Fruit fly (Drosophila melanogaster) whole organism, embryonic: ENCODE measurements around the gene CG17549.
A peak's percentile ranks its signal among the peaks of the same experiment; 100 is the strongest.

Experiments used
- Bdp1 ChIP-seq: fragments of 200-800 bp; sonication (Bioruptor generic); optimal IDR thresholded peaks from 3 replicates; lab custom pipeline; 2016; ENCODE audit warnings: missing biosample characterization, missing genetic modification characterization
- CG10462 ChIP-seq: fragments of 200-800 bp; sonication (Bioruptor generic); optimal IDR thresholded peaks from 2 replicates; lab custom pipeline; 2016; ENCODE audit warnings: missing biosample characterization, missing genetic modification characterization
- CG10979 ChIP-seq: fragments of 200-800 bp; sonication (Bioruptor generic); optimal IDR thresholded peaks from 2 replicates; lab custom pipeline; 2018; ENCODE audit warnings: missing biosample characterization, mild to moderate bottlenecking, missing genetic modification characterization, moderate library complexity
- CG11560 ChIP-seq: fragments of 200-800 bp; sonication (Bioruptor generic); IDR thresholded peaks from 3 replicates; pipeline ENCODE4 v1.3.6; 2022; ENCODE audit warnings: missing biosample characterization, missing genetic modification characterization
- CG12744 ChIP-seq: fragments of 200-800 bp; sonication (Bioruptor generic); optimal IDR thresholded peaks from 2 replicates; lab custom pipeline; 2016; ENCODE audit warnings: missing biosample characterization, missing genetic modification characterization
- CG13894 ChIP-seq: fragments of 200-800 bp; sonication (Bioruptor generic); optimal IDR thresholded peaks from 3 replicates; lab custom pipeline; 2018; ENCODE audit warnings: missing biosample characterization, mild to moderate bottlenecking, missing genetic modification characterization, moderate library complexity
- CG1603 ChIP-seq: fragments of 200-800 bp; sonication (Bioruptor generic); optimal IDR thresholded peaks from 2 replicates; lab custom pipeline; 2019; ENCODE audit warnings: missing biosample characterization, mild to moderate bottlenecking, missing genetic modification characterization, moderate library complexity
- CG18011 ChIP-seq: fragments of 200-800 bp; sonication (Bioruptor generic); optimal IDR thresholded peaks from 2 replicates; lab custom pipeline; 2017; ENCODE audit warnings: missing biosample characterization, missing genetic modification characterization, mild to moderate bottlenecking, moderate library complexity, missing genotype
- CG18262 ChIP-seq: fragments of 200-800 bp; optimal IDR thresholded peaks from 3 replicates; lab custom pipeline; 2019; ENCODE audit warnings: missing biosample characterization, mild to moderate bottlenecking, missing genetic modification characterization, moderate library complexity
- CG2712 ChIP-seq: fragments of 200-800 bp; optimal IDR thresholded peaks from 3 replicates; lab custom pipeline; 2019; ENCODE audit warnings: missing biosample characterization, mild to moderate bottlenecking, missing genetic modification characterization, moderate library complexity
- CG30020 ChIP-seq: fragments of 200-800 bp; optimal IDR thresholded peaks from 2 replicates; lab custom pipeline; 2019; ENCODE audit warnings: missing biosample characterization, mild to moderate bottlenecking, missing genetic modification characterization, moderate library complexity
- CG32772 ChIP-seq: fragments of 200-800 bp; sonication (Bioruptor generic); IDR thresholded peaks from 2 replicates; pipeline ENCODE4 v1.3.6; 2022; ENCODE audit warnings: missing biosample characterization, missing genetic modification characterization
- CG34224 ChIP-seq: fragments of 200-800 bp; sonication (Bioruptor generic); IDR thresholded peaks from 3 replicates; pipeline ENCODE4 v1.3.6; 2022; ENCODE audit warnings: missing biosample characterization, missing genetic modification characterization; ENCODE audit not compliant: partially characterized antibody
- CG5953 ChIP-seq: fragments of 200-800 bp; sonication (Bioruptor generic); IDR thresholded peaks from 2 replicates; pipeline ENCODE4 v1.3.6; 2022; ENCODE audit warnings: missing biosample characterization, missing genetic modification characterization
- CG6791 ChIP-seq: fragments of 200-800 bp; sonication (Bioruptor generic); IDR thresholded peaks from 3 replicates; pipeline ENCODE4 v1.3.6; 2022; ENCODE audit warnings: missing biosample characterization, missing genetic modification characterization; ENCODE audit not compliant: partially characterized antibody
- CG8089 ChIP-seq: fragments of 200-800 bp; sonication (Bioruptor generic); optimal IDR thresholded peaks from 3 replicates; lab custom pipeline; 2016; ENCODE audit warnings: missing biosample characterization, missing genetic modification characterization
- CG8290 ChIP-seq, 3 experiments: fragments of 200-800 bp; sonication (Bioruptor generic); optimal IDR thresholded peaks; 2 replicates each; lab custom pipeline; 2016 to 2019; ENCODE audit warnings: missing biosample characterization in 3 of 3, missing genetic modification characterization in 3 of 3, mild to moderate bottlenecking in 2 of 3, moderate library complexity in 1 of 3
- CG9932 ChIP-seq: fragments of 200-800 bp; sonication (Bioruptor generic); IDR thresholded peaks from 2 replicates; pipeline ENCODE4 v1.3.6; 2022; ENCODE audit warnings: missing biosample characterization, missing genetic modification characterization
- CrebB ChIP-seq: fragments of 200-800 bp; sonication (Bioruptor generic); optimal IDR thresholded peaks from 3 replicates; lab custom pipeline; 2018; ENCODE audit warnings: missing biosample characterization, mild to moderate bottlenecking, missing genetic modification characterization
- Dfd ChIP-seq, 2 experiments: fragments of >200 bp; optimal IDR thresholded peaks; 2 replicates each; lab custom pipeline; 2017; ENCODE audit warnings: missing biosample characterization in 2 of 2, missing genetic modification characterization in 2 of 2
- Dip3 ChIP-seq: fragments of 200-800 bp; sonication (Bioruptor generic); optimal IDR thresholded peaks from 3 replicates; lab custom pipeline; 2016; ENCODE audit warnings: missing biosample characterization, missing genetic modification characterization
- Dll ChIP-seq: fragments of 200-800 bp; sonication (Bioruptor generic); IDR thresholded peaks from 4 replicates; pipeline ENCODE4 v1.3.6; 2022; ENCODE audit warnings: missing biosample characterization, missing genetic modification characterization; ENCODE audit not compliant: partially characterized antibody
- Dref ChIP-seq: fragments of 200-800 bp; sonication (Bioruptor generic); IDR thresholded peaks from 2 replicates; pipeline ENCODE4 v1.3.6; 2022; ENCODE audit warnings: missing biosample characterization, missing genetic modification characterization
- Elba2 ChIP-seq: fragments of 200-800 bp; sonication (Bioruptor generic); optimal IDR thresholded peaks from 3 replicates; lab custom pipeline; 2016; ENCODE audit warnings: missing biosample characterization, missing genetic modification characterization
- Fer1 ChIP-seq: fragments of 200-800 bp; sonication (Bioruptor generic); optimal IDR thresholded peaks from 2 replicates; lab custom pipeline; 2017; ENCODE audit warnings: missing biosample characterization, mild to moderate bottlenecking, missing genetic modification characterization
- Fer3 ChIP-seq: fragments of 200-800 bp; sonication (Bioruptor generic); optimal IDR thresholded peaks from 2 replicates; lab custom pipeline; 2018; ENCODE audit warnings: missing biosample characterization, mild to moderate bottlenecking, missing genetic modification characterization, moderate library complexity
- Hmx ChIP-seq: fragments of 200-800 bp; sonication (Bioruptor generic); optimal IDR thresholded peaks from 2 replicates; lab custom pipeline; 2016; ENCODE audit warnings: missing biosample characterization, missing genetic modification characterization
- Oli ChIP-seq: fragments of 200-800 bp; sonication (Bioruptor generic); optimal IDR thresholded peaks from 2 replicates; lab custom pipeline; 2018; ENCODE audit warnings: missing biosample characterization, mild to moderate bottlenecking, missing genetic modification characterization, moderate library complexity
- Side ChIP-seq: fragments of 200-800 bp; sonication (Bioruptor generic); optimal IDR thresholded peaks from 2 replicates; lab custom pipeline; 2016; ENCODE audit warnings: missing biosample characterization, missing genetic modification characterization
- Sin3A ChIP-seq: fragments of >200 bp; optimal IDR thresholded peaks from 2 replicates; lab custom pipeline; 2018
- Sox102F ChIP-seq: fragments of 200-800 bp; sonication (Bioruptor generic); optimal IDR thresholded peaks from 2 replicates; lab custom pipeline; 2018; ENCODE audit warnings: missing biosample characterization, mild to moderate bottlenecking, missing genetic modification characterization, moderate library complexity
- Stat92E ChIP-seq, 3 experiments: fragments of >200 bp in 2 of 3; fragments of 200-800 bp in 1 of 3; sonication (Bioruptor generic) in 1 of 3; optimal IDR thresholded peaks; 2 replicates each; lab custom pipeline; 2017 to 2019; ENCODE audit warnings: missing biosample characterization in 3 of 3, missing genetic modification characterization in 3 of 3, mild to moderate bottlenecking in 1 of 3, moderate library complexity in 1 of 3
- Trl ChIP-seq, 3 experiments: fragments of >200 bp in 2 of 3; fragments of 200-800 bp in 1 of 3; sonication (Bioruptor generic) in 1 of 3; optimal IDR thresholded peaks; 2 replicates in 1 of 3; 3 replicates in 2 of 3; lab custom pipeline; 2016 to 2017; ENCODE audit warnings: missing biosample characterization in 1 of 3, missing genetic modification characterization in 1 of 3
- Usf ChIP-seq: fragments of 200-800 bp; sonication (Bioruptor generic); optimal IDR thresholded peaks from 2 replicates; lab custom pipeline; 2017; ENCODE audit warnings: missing genotype, missing biosample characterization, missing genetic modification characterization
- Xrp1 ChIP-seq: fragments of 200-800 bp; sonication (Bioruptor generic); IDR thresholded peaks from 2 replicates; pipeline ENCODE4 v1.3.6; 2022; ENCODE audit warnings: missing biosample characterization, missing genetic modification characterization
- ase ChIP-seq: fragments of 200-800 bp; sonication (Bioruptor generic); IDR thresholded peaks from 3 replicates; pipeline ENCODE4 v1.3.6; 2022; ENCODE audit warnings: missing biosample characterization, missing genetic modification characterization
- ato ChIP-seq: fragments of 200-800 bp; sonication (Bioruptor generic); IDR thresholded peaks from 2 replicates; pipeline ENCODE4 v1.3.6; 2022; ENCODE audit warnings: missing biosample characterization, missing genetic modification characterization; ENCODE audit not compliant: partially characterized antibody
- bcd ChIP-seq: fragments of 200-800 bp; sonication (Bioruptor generic); optimal IDR thresholded peaks from 2 replicates; lab custom pipeline; 2017; ENCODE audit warnings: missing biosample characterization, mild to moderate bottlenecking, missing genetic modification characterization
- btn ChIP-seq: fragments of 200-800 bp; sonication (Bioruptor generic); optimal IDR thresholded peaks from 2 replicates; lab custom pipeline; 2016; ENCODE audit warnings: missing biosample characterization, missing genetic modification characterization
- fd64A ChIP-seq: fragments of 200-800 bp; sonication (Bioruptor generic); optimal IDR thresholded peaks from 3 replicates; lab custom pipeline; 2018; ENCODE audit warnings: missing biosample characterization, mild to moderate bottlenecking, missing genetic modification characterization
- gcm ChIP-seq: fragments of 200-800 bp; sonication (Bioruptor generic); optimal IDR thresholded peaks from 2 replicates; lab custom pipeline; 2019; ENCODE audit warnings: missing biosample characterization, mild to moderate bottlenecking, missing genetic modification characterization, moderate library complexity
- gem ChIP-seq: fragments of 200-800 bp; sonication (Bioruptor generic); optimal IDR thresholded peaks from 2 replicates; lab custom pipeline; 2019; ENCODE audit warnings: missing biosample characterization, mild to moderate bottlenecking, missing genetic modification characterization, moderate library complexity
- grau ChIP-seq: fragments of 200-800 bp; optimal IDR thresholded peaks from 3 replicates; lab custom pipeline; 2019; ENCODE audit warnings: missing biosample characterization, mild to moderate bottlenecking, missing genetic modification characterization, moderate library complexity
- gsb-n ChIP-seq: fragments of 200-800 bp; sonication (Bioruptor generic); optimal IDR thresholded peaks from 3 replicates; lab custom pipeline; 2018; ENCODE audit warnings: missing biosample characterization, mild to moderate bottlenecking, missing genetic modification characterization
- odd ChIP-seq: fragments of 200-800 bp; sonication (Bioruptor generic); optimal IDR thresholded peaks from 2 replicates; lab custom pipeline; 2017; ENCODE audit warnings: missing biosample characterization, mild to moderate bottlenecking, missing genetic modification characterization
- pho ChIP-seq: fragments of 200-800 bp; sonication (Bioruptor generic); optimal IDR thresholded peaks from 2 replicates; lab custom pipeline; 2016; ENCODE audit warnings: missing biosample characterization, missing genetic modification characterization
- prd ChIP-seq, 3 experiments: fragments of >200 bp in 2 of 3; fragments of 200-800 bp in 1 of 3; sonication (Bioruptor generic) in 1 of 3; optimal IDR thresholded peaks in 2 of 3; IDR thresholded peaks in 1 of 3; 2 replicates in 2 of 3; 3 replicates in 1 of 3; pipeline versions ENCODE4 v1.3.6 to Lab custom; 2017 to 2022; ENCODE audit warnings: missing biosample characterization in 1 of 3, missing genetic modification characterization in 1 of 3
- ro ChIP-seq: fragments of 200-800 bp; sonication (Bioruptor generic); IDR thresholded peaks from 2 replicates; pipeline ENCODE4 v1.3.6; 2022; ENCODE audit warnings: missing biosample characterization, missing genetic modification characterization
- seq ChIP-seq: fragments of 200-800 bp; sonication (Bioruptor generic); IDR thresholded peaks from 2 replicates; pipeline ENCODE4 v1.3.6; 2022; ENCODE audit warnings: missing biosample characterization, missing genetic modification characterization
- tna ChIP-seq: fragments of 200-800 bp; sonication (Bioruptor generic); IDR thresholded peaks from 2 replicates; pipeline ENCODE4 v1.3.6; 2022; ENCODE audit warnings: missing biosample characterization, missing genetic modification characterization; ENCODE audit not compliant: partially characterized antibody

CG17549 gene

DNA sequence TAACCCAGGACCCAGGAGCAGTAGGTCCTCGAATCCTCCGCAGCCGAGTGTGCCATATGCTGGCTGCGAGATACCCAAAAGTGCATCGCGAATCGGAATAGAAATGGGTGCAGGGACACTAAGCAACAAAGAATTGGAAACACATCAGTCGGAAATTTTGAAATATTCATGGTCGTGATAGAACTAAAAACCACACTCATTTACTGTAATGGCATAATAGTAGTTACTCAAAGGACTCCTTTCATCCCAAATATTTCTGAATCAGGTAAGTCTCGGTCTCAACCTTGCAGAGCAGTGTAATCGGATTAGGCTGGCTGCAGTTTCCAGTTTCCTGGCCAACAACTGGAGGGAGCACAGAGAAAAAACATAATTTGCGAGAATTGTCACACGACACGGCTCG, 13.7 kb downstream of the CG17549 start (continued):
- no peak for TF ChIP-seq Dfd (GFP tag; optimal IDR thresholded peaks at IDR 0.05; lab: Kevin White, UChicago)
- TF ChIP-seq odd = no peak
- TF ChIP-seq CG32772 (GFP tag; lab: Robert Waterston, UW) = peak; percentile 14; the same call in 1 of the 2 replicates
- TF ChIP-seq seq (GFP tag; lab: Robert Waterston, UW) = no peak
- TF ChIP-seq gsb-n (tag; lab: Kevin White, UChicago) = peak; percentile 34
- TF ChIP-seq Trl (optimal IDR thresholded peaks at IDR 0.05; lab: Kevin White, UChicago) = no peak
- no peak for TF ChIP-seq Trl (GFP tag; optimal IDR thresholded peaks at IDR 0.05; lab: Kevin White, UChicago)
- no peak for TF ChIP-seq CG30020
- TF ChIP-seq bcd (GFP tag; lab: Kevin White, UChicago) = no peak
- TF ChIP-seq btn (GFP tag; lab: Kevin White, UChicago) = no peak
- no peak for TF ChIP-seq Fer3
- TF ChIP-seq CG1603 (tag; lab: Kevin White, UChicago) = peak; percentile 73
- TF ChIP-seq CG10462 (GFP tag; lab: Kevin White, UChicago) = peak; percentile 9
- peak; percentile 30 for TF ChIP-seq grau
- TF ChIP-seq Dref (GFP tag; lab: Robert Waterston, UW) = no peak
- TF ChIP-seq Side = peak; percentile 20
- peak; percentile 55 for TF ChIP-seq gem (tag; lab: Kevin White, UChicago)
- TF ChIP-seq Bdp1 = no peak
- TF ChIP-seq CG34224 (GFP tag; lab: Robert Waterston, UW) = no peak
- TF ChIP-seq CrebB (tag; lab: Kevin White, UChicago) = no peak
- TF ChIP-seq CG2712 = peak; percentile 71
- no peak for TF ChIP-seq Stat92E (GFP tag; optimal IDR thresholded peaks at IDR 0.05; lab: Kevin White, UChicago)
- TF ChIP-seq CG18262 (tag; lab: Kevin White, UChicago) = peak; percentile 68
- no peak for TF ChIP-seq CG11560
- TF ChIP-seq Sin3A = no peak
- no peak for TF ChIP-seq CG9932 (GFP tag; lab: Robert Waterston, UW)
- peak; percentile 70 for TF ChIP-seq CG10979
- no peak for TF ChIP-seq Sox102F (GFP tag; lab: Kevin White, UChicago)
- TF ChIP-seq prd (optimal IDR thresholded peaks at IDR 0.05; lab: Kevin White, UChicago) = no peak
- TF ChIP-seq prd (GFP tag; IDR thresholded peaks at IDR 0.05; lab: Robert Waterston, UW) = peak; percentile 70
- no peak for TF ChIP-seq Dll (GFP tag; lab: Robert Waterston, UW)
- no peak for TF ChIP-seq Hmx (GFP tag; lab: Kevin White, UChicago)
- peak; percentile 78 for TF ChIP-seq Xrp1 (GFP tag; lab: Robert Waterston, UW)
- TF ChIP-seq Usf (GFP tag; lab: Kevin White, UChicago) = no peak
- TF ChIP-seq ro = no peak
- TF ChIP-seq fd64A (GFP tag; lab: Kevin White, UChicago) = no peak
- TF ChIP-seq CG8089 = no peak
- no peak for TF ChIP-seq Elba2 (GFP tag; lab: Kevin White, UChicago)
- TF ChIP-seq Fer1 (GFP tag; lab: Kevin White, UChicago) = no peak
- TF ChIP-seq pho (GFP tag; lab: Kevin White, UChicago) = no peak
- TF ChIP-seq CG13894 (tag; lab: Kevin White, UChicago) = no peak
- no peak for TF ChIP-seq CG6791 (GFP tag; lab: Robert Waterston, UW)
- TF ChIP-seq CG18011 (GFP tag; lab: Kevin White, UChicago) = no peak
- TF ChIP-seq ase (GFP tag; lab: Robert Waterston, UW) = no peak
- peak; percentile 11 for TF ChIP-seq Oli
- TF ChIP-seq tna (GFP tag; lab: Robert Waterston, UW) = no peak
- TF ChIP-seq CG12744 (GFP tag; lab: Kevin White, UChicago) = no peak
- no peak for TF ChIP-seq gcm
- no peak for TF ChIP-seq CG8290 (GFP tag; optimal IDR thresholded peaks at IDR 0.05; lab: Kevin White, UChicago)
- TF ChIP-seq CG8290 (tag; optimal IDR thresholded peaks at IDR 0.05; lab: Kevin White, UChicago) = peak in 1 of 2 experiments; percentile 2
- TF ChIP-seq Dip3 (GFP tag; lab: Kevin White, UChicago) = no peak
- TF ChIP-seq CG5953 (GFP tag; lab: Robert Waterston, UW) = no peak
- TF ChIP-seq ato (GFP tag; lab: Robert Waterston, UW) = no peak
